Worm (Caenorhabditis elegans): ENCODE results near the gene F23F12.13.
A peak's percentile ranks its signal among the peaks of the same experiment; 100 is the strongest.

The F23F12.13 gene

DNA sequence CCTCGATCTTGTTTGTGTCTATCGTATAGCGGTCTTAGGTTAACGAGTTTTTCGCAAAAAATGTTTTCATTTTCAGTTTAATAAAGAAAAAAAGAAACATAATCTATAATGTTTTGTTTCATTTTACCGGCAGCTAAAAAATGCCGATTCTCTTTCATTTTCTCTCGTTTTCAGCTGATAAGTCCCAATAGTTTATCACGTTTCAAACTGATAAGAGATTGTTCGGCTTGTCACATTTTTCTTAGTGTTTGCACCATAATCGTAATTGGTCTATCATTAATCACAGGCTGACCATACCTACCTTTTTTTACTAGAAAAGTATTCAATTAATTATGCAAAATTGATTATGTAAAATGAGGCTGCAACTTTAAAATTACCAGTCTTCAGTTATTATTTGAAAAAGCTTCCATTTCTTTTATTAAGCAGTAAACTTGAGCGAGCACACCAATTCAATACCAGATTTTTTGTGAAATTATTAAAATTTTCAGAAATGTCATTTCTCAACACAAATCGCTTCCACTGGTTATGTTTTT lies at the start of gene F23F12.13:
TSS of gene F23F12.13 (plus strand) at position 483 of the 533 bp plus-strand sequence.
- TF ChIP-seq ztf-29 (GFP tag; IDR thresholded peaks at IDR 0.05) = no peak
- no peak for TF ChIP-seq tab-1 (GFP tag; IDR thresholded peaks at IDR 0.05)
- no peak for TF ChIP-seq T22C8.4 (GFP tag; IDR thresholded peaks at IDR 0.05)
- TF ChIP-seq klf-2 (GFP tag; conservative IDR thresholded peaks at IDR 0.05) = no peak
- no peak for TF ChIP-seq ztf-23 (GFP tag; IDR thresholded peaks at IDR 0.05)
- no peak for TF ChIP-seq cog-1 (tag; optimal IDR thresholded peaks at IDR 0.05)
- TF ChIP-seq med-1 (GFP tag; optimal IDR thresholded peaks at IDR 0.05; ENCODE audit: insufficient read depth) = no peak
- no peak for TF ChIP-seq flt-1 (GFP tag; IDR thresholded peaks at IDR 0.05)
- TF ChIP-seq ref-1 (GFP tag; conservative IDR thresholded peaks at IDR 0.05) = no peak

DNA sequence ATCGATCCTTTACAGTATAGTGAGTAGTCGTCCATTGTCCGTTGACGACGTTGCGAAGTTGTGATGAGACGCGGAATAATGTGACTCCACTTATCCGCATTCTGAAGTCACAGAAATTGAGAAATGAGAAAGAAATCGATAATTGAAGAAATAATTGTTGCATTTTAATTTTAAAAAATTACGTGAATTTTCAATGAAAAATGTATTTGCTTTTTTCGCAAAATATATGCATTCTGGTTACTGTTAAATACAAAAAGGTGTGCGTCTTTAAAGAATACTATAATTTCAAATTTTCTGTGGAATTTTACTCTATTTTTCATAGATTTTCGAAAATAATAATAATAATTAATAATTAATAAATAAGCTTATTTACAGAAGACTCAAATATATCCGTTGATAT lies 48.7 kb upstream of the F23F12.13 start, which contains the start of gene let-721:
TSS of gene let-721 (minus strand) at position 101 of the 400 bp plus-strand sequence.
- TF ChIP-seq ztf-23 (GFP tag; IDR thresholded peaks at IDR 0.05) (no peak), flt-1 (GFP tag; IDR thresholded peaks at IDR 0.05) (no peak), ref-1 (GFP tag; conservative IDR thresholded peaks at IDR 0.05) (no peak), cog-1 (tag; optimal IDR thresholded peaks at IDR 0.05) (no peak), T22C8.4 (GFP tag; IDR thresholded peaks at IDR 0.05) (no peak), ztf-29 (GFP tag; IDR thresholded peaks at IDR 0.05) (no peak), tab-1 (GFP tag; IDR thresholded peaks at IDR 0.05) (no peak), med-1 (GFP tag; optimal IDR thresholded peaks at IDR 0.05; ENCODE audit: insufficient read depth) (no peak), klf-2 (GFP tag; conservative IDR thresholded peaks at IDR 0.05) (no peak)

DNA sequence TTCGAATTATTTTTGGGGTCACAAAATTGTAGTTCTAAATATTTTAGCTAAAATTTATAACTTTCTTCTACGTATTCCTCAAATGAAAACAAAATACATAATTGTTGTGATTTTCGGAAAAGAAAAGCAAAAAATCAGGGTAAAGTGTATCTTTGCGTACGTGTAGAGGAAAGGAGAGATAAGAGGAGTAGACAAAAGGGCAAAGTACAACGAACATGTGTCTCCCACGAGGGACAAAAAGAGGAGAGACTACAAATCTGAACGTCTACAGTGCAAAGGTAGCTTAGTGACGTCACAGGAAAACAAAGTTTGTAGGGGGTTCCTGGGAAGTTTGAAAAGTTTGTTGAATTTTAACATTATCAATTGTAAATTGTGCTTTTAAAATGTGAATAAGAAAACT lies 48.0 kb upstream of the F23F12.13 start:
- TF ChIP-seq ztf-29 (GFP tag; IDR thresholded peaks at IDR 0.05) (no peak), ztf-23 (GFP tag; IDR thresholded peaks at IDR 0.05) (0 out of 2 replicates have a peak, but pooled peaks have one; percentile 13)

DNA sequence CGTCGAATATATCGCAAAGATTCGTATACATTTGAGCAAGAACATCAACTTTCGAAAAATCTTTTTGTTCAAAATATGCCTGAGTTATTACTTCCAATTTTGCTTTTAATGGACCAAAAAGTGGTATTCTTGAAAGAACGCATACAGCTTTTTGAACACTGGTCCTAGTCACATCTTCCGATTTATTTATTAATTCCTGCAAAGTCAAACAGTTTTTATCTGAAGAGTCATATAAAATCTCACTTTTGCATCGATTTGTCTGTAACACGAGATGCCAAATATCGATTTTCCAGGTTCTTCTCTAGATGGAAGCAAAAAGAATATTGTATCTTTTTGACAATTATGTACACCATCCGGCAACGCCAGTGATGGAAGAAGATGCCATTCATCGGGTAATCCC lies 45.6 kb upstream of the F23F12.13 start:
- TF ChIP-seq ztf-29 (GFP tag; IDR thresholded peaks at IDR 0.05) (no peak), ztf-23 (GFP tag; IDR thresholded peaks at IDR 0.05) (no peak), ref-1 (GFP tag; conservative IDR thresholded peaks at IDR 0.05) (no peak), T22C8.4 (GFP tag; IDR thresholded peaks at IDR 0.05) (no peak), flt-1 (GFP tag; IDR thresholded peaks at IDR 0.05) (no peak), klf-2 (GFP tag; conservative IDR thresholded peaks at IDR 0.05) (no peak), tab-1 (GFP tag; IDR thresholded peaks at IDR 0.05) (no peak), med-1 (GFP tag; optimal IDR thresholded peaks at IDR 0.05; ENCODE audit: insufficient read depth) (no peak), cog-1 (tag; optimal IDR thresholded peaks at IDR 0.05) (no peak)

DNA sequence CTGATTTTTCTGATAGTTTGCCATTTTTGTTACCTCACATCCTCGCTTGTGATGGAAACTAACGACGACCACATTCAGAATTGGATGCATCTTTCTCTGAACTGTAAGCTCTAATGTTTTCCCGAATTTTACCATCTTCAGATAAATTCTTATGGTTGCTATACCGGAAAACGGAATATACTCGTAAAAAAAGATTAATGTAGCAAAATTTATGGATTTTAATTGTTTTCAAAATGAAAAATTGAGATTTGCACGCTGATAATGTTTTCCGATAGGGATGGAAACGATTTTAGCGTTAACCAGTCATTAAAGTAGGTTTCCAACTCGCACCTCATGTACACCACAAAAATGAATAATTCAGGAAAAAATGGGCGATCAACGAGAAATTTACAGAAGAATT lies 44.9 kb upstream of the F23F12.13 start, which contains the start of gene T26A5.6:
TSS of gene T26A5.6 (minus strand) at position 101 of the 400 bp plus-strand sequence.
- TF ChIP-seq cog-1 (tag; optimal IDR thresholded peaks at IDR 0.05) = no peak
- TF ChIP-seq med-1 (GFP tag; optimal IDR thresholded peaks at IDR 0.05; ENCODE audit: insufficient read depth) = no peak
- no peak for TF ChIP-seq klf-2 (GFP tag; conservative IDR thresholded peaks at IDR 0.05)
- no peak for TF ChIP-seq T22C8.4 (GFP tag; IDR thresholded peaks at IDR 0.05)
- no peak for TF ChIP-seq tab-1 (GFP tag; IDR thresholded peaks at IDR 0.05)
- TF ChIP-seq ztf-23 (GFP tag; IDR thresholded peaks at IDR 0.05) = no peak
- TF ChIP-seq ref-1 (GFP tag; conservative IDR thresholded peaks at IDR 0.05) = no peak
- no peak for TF ChIP-seq ztf-29 (GFP tag; IDR thresholded peaks at IDR 0.05)
- no peak for TF ChIP-seq flt-1 (GFP tag; IDR thresholded peaks at IDR 0.05)

DNA sequence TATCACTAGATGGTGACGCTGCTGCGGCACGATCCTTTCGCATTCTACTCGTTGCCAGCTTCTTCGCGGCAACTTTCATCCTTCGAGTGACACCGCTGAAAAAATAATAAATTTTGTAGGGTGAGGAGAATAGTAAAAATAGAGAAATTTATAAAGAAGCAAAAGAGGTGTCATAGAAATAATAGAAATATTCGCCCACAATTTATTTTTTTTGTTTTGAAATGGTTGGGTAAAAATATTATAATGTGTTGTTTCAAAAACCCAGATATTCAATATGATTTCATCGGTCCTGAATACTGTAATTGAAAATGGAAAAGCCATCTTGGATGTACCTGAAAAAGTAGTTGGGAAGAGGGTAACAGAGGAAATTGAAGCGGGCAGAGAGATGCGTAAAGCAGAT lies 43.2 kb upstream of the F23F12.13 start, which contains the start of gene set-1:
TSS of gene set-1 (minus strand) at position 101 of the 400 bp plus-strand sequence.
- TF ChIP-seq klf-2 (GFP tag; conservative IDR thresholded peaks at IDR 0.05) (no peak), ref-1 (GFP tag; conservative IDR thresholded peaks at IDR 0.05) (no peak), ztf-29 (GFP tag; IDR thresholded peaks at IDR 0.05) (no peak), flt-1 (GFP tag; IDR thresholded peaks at IDR 0.05) (no peak)

DNA sequence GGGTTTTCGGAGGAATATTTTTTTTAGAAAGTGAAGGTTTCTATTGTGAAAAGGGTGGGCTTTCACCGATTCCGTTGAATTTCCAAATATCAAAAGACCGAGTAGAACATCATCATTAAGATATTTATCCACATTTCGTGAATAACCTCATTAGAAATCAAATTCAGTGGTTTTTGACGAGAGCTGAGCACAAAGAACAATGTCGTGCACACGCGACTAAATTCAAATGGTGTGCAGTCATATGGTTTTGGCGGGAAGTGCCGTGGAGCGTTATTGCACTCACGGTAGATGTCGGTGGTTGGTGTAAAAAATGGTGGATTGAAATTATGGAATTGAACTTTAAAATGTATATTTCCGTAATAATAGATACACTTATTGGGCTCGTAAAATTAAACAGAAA lies 42.8 kb upstream of the F23F12.13 start:
- TF ChIP-seq ref-1 (GFP tag; conservative IDR thresholded peaks at IDR 0.05) (no peak), T22C8.4 (GFP tag; IDR thresholded peaks at IDR 0.05) (no peak), ztf-23 (GFP tag; IDR thresholded peaks at IDR 0.05) (no peak), klf-2 (GFP tag; conservative IDR thresholded peaks at IDR 0.05) (no peak), tab-1 (GFP tag; IDR thresholded peaks at IDR 0.05) (no peak), flt-1 (GFP tag; IDR thresholded peaks at IDR 0.05) (no peak), ztf-29 (GFP tag; IDR thresholded peaks at IDR 0.05) (no peak)

DNA sequence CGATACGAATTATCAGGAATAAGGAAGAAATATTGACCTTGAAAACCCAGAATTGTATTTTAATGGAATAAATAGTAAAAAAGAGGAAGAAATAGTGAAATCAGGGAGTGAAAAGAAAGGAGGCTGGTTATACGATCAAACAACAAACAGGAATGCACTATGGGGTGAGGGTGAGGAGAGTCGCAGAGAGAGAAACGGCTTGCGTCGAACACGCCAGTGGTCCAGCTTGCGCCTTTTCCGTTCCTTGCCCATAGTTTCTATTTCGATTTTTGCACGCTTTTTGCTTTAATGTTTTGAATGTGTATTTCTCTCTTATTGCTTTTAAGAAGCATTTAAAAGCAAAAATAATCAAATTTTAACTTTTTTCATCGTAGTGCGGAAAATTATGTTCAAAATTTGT lies 41.8 kb upstream of the F23F12.13 start:
- TF ChIP-seq ztf-29 (GFP tag; IDR thresholded peaks at IDR 0.05) = peak; percentile 74
- TF ChIP-seq flt-1 (GFP tag; IDR thresholded peaks at IDR 0.05) = peak; percentile 74
- TF ChIP-seq cog-1 (tag; optimal IDR thresholded peaks at IDR 0.05) = peak; percentile 74
- no peak for TF ChIP-seq klf-2 (GFP tag; conservative IDR thresholded peaks at IDR 0.05)
- TF ChIP-seq ztf-23 (GFP tag; IDR thresholded peaks at IDR 0.05) = peak; percentile 85
- peak; percentile 62; the same call in 1 of the 2 replicates for TF ChIP-seq tab-1 (GFP tag; IDR thresholded peaks at IDR 0.05)
- peak; percentile 35 for TF ChIP-seq med-1 (GFP tag; optimal IDR thresholded peaks at IDR 0.05; ENCODE audit: insufficient read depth)
- TF ChIP-seq ref-1 (GFP tag; conservative IDR thresholded peaks at IDR 0.05) = 0 out of 2 replicates have a peak, but pooled peaks have one; percentile 34
- 0 out of 2 replicates have a peak, but pooled peaks have one; percentile 36 for TF ChIP-seq T22C8.4 (GFP tag; IDR thresholded peaks at IDR 0.05)

DNA sequence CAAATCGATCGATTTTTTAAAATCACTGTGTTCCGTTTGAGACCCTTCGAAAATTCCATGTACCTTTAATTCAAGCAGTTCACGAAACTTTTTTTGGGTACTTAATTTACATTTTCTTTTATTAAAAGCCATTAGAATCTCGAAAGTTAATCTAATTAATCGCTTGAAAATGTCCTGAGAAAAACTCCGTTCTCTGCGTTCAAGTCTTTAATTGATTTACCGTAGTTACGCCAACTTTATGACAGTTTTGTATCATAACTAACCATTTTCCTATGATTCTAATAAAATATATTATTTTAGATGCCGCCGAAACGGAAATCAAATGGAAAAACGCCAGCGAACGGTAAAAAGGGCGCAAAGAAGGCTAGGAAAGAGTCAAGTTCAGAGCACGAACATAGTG lies 41.3 kb upstream of the F23F12.13 start, which contains the start of gene jhdm-1:
TSS of gene jhdm-1 (plus strand) at position 301 of the 400 bp plus-strand sequence.
- TF ChIP-seq ztf-29 (GFP tag; IDR thresholded peaks at IDR 0.05) (no peak), ztf-23 (GFP tag; IDR thresholded peaks at IDR 0.05) (no peak), ref-1 (GFP tag; conservative IDR thresholded peaks at IDR 0.05) (no peak), flt-1 (GFP tag; IDR thresholded peaks at IDR 0.05) (no peak), cog-1 (tag; optimal IDR thresholded peaks at IDR 0.05) (no peak), klf-2 (GFP tag; conservative IDR thresholded peaks at IDR 0.05) (no peak)

DNA sequence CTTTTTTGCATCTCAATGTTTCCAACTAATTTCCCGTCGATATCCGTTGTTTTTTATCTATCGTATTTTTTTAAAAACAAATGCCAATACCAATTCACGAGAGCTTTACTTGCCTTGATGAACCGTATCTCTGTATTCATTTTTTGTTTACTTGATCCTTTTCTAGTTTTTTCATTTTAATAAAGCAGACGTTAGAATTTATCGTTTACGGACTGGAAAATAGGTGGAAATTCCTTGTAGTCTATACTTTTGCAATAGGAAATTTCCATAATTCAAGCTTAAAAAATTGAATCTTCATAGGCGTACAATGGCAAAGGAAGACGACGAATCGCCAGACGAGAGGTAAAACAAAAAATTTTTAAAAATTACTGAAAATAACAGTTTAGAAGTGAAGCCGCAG lies 35.7 kb upstream of the F23F12.13 start, which contains the start of gene algn-1:
TSS of gene algn-1 (plus strand) at position 301 of the 400 bp plus-strand sequence.
- TF ChIP-seq ztf-29 (GFP tag; IDR thresholded peaks at IDR 0.05) = no peak
- TF ChIP-seq ref-1 (GFP tag; conservative IDR thresholded peaks at IDR 0.05) = no peak
- no peak for TF ChIP-seq ztf-23 (GFP tag; IDR thresholded peaks at IDR 0.05)
- no peak for TF ChIP-seq klf-2 (GFP tag; conservative IDR thresholded peaks at IDR 0.05)
- no peak for TF ChIP-seq flt-1 (GFP tag; IDR thresholded peaks at IDR 0.05)
- no peak for TF ChIP-seq tab-1 (GFP tag; IDR thresholded peaks at IDR 0.05)
- TF ChIP-seq T22C8.4 (GFP tag; IDR thresholded peaks at IDR 0.05) = no peak
- no peak for TF ChIP-seq cog-1 (tag; optimal IDR thresholded peaks at IDR 0.05)
- no peak for TF ChIP-seq med-1 (GFP tag; optimal IDR thresholded peaks at IDR 0.05; ENCODE audit: insufficient read depth)
